Worm (Caenorhabditis elegans): Measurements from ENCODE around the gene T23E7.2.
A peak's percentile ranks its signal among the peaks of the same experiment; 100 is the strongest.

DNA sequence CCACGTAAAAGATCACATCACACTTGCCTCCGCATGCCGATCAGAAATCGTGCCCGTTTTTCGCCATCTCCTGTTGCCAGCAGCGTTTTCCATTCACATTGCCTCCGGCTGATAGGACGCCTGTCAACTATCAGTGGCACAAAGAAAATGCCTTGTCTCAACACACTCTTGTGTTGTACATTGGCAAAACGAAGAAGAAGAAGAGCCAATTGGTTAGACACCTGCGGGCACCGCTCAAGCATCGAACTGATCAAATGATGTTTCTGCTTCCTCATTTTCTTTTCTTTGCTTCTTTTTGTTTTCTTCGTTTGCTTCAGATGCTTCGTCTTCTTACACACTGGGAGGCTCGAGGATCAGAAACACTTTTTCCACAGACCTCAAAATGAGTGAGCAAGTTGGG is 3.5 kb upstream of the T23E7.2 start:
- peak; percentile 60 for TF ChIP-seq unc-62 (GFP tag; optimal IDR thresholded peaks at IDR 0.05)
- TF ChIP-seq flh-1 (GFP tag; optimal IDR thresholded peaks at IDR 0.05), result no peak
- TF ChIP-seq bed-3 (GFP tag; optimal IDR thresholded peaks at IDR 0.05), result no peak
- TF ChIP-seq drap-1 (GFP tag; optimal IDR thresholded peaks at IDR 0.05), result no peak
- no peak for TF ChIP-seq ceh-39 (tag; optimal IDR thresholded peaks at IDR 0.05)
- TF ChIP-seq lin-32 (GFP tag; optimal IDR thresholded peaks at IDR 0.05), result no peak
- no peak for TF ChIP-seq blmp-1 (tag; optimal IDR thresholded peaks at IDR 0.05)
